Fruit fly (Drosophila melanogaster) whole organism, pupa: ENCODE results near the gene CG13982.

ENCODE experiments used
- CG17806 ChIP-seq: fragments of 200-800 bp; sonication (Bioruptor generic); optimal IDR thresholded peaks from 2 replicates; lab custom pipeline; 2018; ENCODE audit warnings: missing biosample characterization, mild to moderate bottlenecking, missing genetic modification characterization, moderate library complexity
- Pif1B ChIP-seq: fragments of 200-800 bp; sonication (Bioruptor generic); optimal IDR thresholded peaks from 3 replicates; lab custom pipeline; 2016; ENCODE audit warnings: missing biosample characterization, missing genetic modification characterization

DNA sequence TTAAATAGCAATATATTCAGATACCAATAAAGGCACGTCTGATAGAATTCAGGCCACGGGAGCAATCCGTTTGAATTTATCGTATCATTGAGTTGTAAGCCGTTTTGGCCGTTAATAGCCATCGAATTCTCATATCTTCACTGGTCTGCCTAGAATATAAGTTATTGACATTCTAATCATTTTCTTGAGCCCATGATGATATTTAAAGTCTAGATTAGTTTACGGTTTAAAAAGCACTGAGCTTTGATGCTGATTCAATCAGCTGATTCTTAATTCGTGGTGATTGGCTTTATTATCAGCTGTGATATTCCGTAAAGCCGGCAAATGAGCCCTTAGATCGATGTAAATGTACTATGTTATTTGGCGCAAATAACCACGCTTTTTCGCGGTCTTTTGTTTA is 40.0 kb upstream of the CG13982 start, which contains the start of gene slam:
- TF ChIP-seq CG17806 (tag; lab: Kevin White, UChicago): no peak
- no peak for TF ChIP-seq Pif1B
